Fruit fly (Drosophila melanogaster) whole organism, larva: Measurements from ENCODE around the gene CG32633.

Experiments
- noc ChIP-seq: fragments of 200-800 bp; sonication (Bioruptor generic); optimal IDR thresholded peaks from 3 replicates; lab custom pipeline; 2019; ENCODE audit warnings: missing biosample characterization, mild to moderate bottlenecking, missing genetic modification characterization, moderate library complexity

The CG32633 gene

dm6 chrX:13568127-13568526 lies 6.7 kb downstream of the CG32633 start:
- TF ChIP-seq noc (tag; lab: Kevin White, UChicago) = peak; percentile 11

DNA sequence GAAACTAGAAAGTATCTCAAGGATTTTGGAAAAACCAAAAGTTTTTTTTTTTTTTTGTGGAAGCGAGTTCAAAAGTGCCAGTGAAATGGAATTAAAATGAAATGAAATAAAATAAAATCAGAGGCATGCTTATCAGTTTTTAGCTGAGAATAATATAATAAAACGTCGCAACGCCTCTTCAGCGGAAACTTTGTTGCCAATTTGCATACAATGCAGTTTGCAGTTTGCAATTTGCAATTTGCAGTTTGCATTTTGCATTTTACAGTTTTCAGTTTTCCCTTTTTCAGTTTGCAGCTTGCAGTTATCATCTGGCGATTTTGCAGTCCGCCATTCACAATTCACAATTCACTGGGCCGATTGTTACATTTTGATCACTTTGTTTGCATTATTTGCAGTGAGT lies 7.4 kb downstream of the CG32633 start:
- no peak for TF ChIP-seq noc (tag; lab: Kevin White, UChicago)

- TF ChIP-seq noc (tag; lab: Kevin White, UChicago) = no peak
These were observed 8.8 kb downstream of the CG32633 start for dm6 chrX:13570255-13570654.

- TF ChIP-seq noc (tag; lab: Kevin White, UChicago) = peak; percentile 10
These were observed 10.9 kb downstream of the CG32633 start for dm6 chrX:13572382-13572781.

DNA sequence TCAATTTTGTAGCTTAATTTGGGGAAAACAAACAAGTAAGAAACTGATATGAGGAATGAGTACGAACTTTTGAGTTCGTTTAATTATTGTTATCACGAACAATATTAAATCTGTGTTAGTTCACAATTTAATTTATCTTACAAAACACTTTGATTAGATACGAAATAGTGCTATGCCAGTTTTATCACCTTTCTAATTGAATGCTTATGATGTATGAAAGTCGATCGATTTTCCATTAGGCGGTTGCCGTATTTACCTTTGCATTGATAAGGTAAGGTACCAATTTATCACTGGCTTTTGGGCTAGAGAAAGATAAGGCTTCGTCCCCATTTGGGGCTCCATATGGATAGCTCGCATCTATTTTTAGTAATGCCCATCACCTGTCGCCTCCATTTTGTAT lies 17.9 kb downstream of the CG32633 start:
- no peak for TF ChIP-seq noc (tag; lab: Kevin White, UChicago)

DNA sequence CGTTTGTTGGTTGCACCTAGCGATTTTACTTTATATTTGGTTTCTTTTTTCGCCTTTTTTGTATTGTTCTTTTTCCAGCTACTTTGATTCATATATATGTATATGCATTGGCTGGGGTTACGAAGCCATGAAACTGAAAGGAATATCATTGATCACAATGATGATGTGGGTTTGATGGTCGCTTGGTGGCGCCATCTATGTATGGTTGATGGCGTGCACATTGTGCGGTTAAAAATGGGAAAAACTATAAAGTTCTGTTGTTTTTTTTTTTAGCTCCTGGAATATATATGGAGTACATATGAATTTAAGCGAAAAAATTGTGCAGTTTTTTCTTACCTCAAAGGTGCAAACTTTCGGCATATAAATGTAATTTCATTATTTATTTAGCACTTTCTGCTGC lies 25.4 kb downstream of the CG32633 start:
- no peak for TF ChIP-seq noc (tag; lab: Kevin White, UChicago)

DNA sequence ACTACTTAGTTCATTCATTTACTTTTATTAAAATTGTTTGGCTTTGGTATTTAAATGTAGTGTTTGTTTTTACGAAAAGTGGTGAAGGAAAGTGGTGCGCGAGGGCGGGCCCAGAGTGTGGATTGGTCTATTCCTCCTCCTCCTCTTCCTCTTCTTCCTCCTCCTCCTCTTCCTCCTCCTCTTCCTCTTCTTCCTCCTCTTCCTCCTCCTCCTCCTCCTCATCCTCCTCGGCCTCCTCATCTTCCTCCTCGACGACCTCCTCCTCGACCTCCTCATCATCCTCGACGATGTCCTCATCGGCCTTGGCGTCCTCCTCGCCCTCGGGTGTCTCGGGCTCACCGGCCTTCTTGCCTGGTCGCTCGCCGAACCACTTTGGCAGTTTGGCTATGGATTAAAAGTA lies 32.2 kb downstream of the CG32633 start:
- no peak for TF ChIP-seq noc (tag; lab: Kevin White, UChicago)

dm6 chrX:13597753-13598152 lies 36.3 kb downstream of the CG32633 start:
- no peak for TF ChIP-seq noc (tag; lab: Kevin White, UChicago)

dm6 chrX:13602071-13602858 lies 40.8 kb downstream of the CG32633 start, which contains the start of gene up:
up (minus strand) TSS chrX:13602578.
- TF ChIP-seq noc (tag; lab: Kevin White, UChicago) = no peak

- no peak for TF ChIP-seq noc (tag; lab: Kevin White, UChicago)
These were observed 43.0 kb downstream of the CG32633 start for dm6 chrX:13604499-13604898.

- TF ChIP-seq noc (tag; lab: Kevin White, UChicago) = no peak
These were observed 43.9 kb downstream of the CG32633 start, which contains the start of gene CG11178 for dm6 chrX:13605381-13605780. CG11178 (plus strand) TSS chrX:13605681.

DNA sequence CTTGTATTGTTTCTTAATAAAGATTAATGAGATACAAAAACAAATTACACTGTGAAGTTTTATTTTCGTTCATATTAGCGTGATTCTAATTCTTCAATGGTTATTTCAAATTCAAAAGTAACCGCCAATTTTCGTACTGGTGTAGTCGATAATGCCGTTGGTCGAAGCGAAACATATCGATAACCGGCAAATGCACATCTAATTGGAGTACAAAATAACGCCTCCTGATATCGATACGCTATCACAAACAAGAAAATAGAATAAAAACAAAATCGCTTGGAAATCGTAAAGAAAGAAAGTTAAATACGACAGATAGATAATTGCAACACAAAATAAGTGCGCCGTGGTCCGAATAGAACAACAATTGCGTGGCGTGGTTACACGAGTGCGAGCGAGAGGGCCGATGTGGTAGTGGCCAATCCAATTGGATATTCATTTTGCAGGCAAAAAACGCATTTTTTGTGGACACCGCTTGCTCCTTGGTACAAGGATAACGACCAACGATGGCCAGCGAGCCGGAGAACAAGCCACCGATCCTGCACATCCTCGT lies 44.5 kb downstream of the CG32633 start:
- no peak for TF ChIP-seq noc (tag; lab: Kevin White, UChicago)

DNA sequence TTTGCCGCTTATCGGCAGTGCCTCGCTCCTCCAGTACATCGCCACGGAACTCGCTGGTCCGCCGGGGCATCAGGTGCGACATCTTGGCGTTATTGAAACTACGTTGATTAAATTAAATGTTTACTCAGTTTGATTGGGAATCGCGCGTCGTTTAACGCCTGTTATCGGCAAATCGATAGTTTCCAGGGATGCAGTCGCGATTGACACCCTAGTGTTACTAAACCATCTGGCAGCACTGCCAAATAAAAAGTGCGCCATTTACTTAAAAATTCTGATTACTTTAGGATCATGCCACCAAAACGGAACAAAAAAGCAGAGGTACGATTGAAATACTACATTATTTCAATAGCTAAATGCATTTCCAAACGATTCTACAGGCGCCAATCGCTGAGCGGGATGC lies 50.4 kb downstream of the CG32633 start, which contains the start of the genes Ndc80 and BthD:
Gene Ndc80, minus strand, starts transcription at position 179 of the 400 bp plus-strand sequence.
Gene BthD, plus strand, starts transcription at position 248 of the 400 bp plus-strand sequence.
- no peak for TF ChIP-seq noc (tag; lab: Kevin White, UChicago)
